Worm (Caenorhabditis elegans) whole organism, young adult: ENCODE measurements around the gene Y54F10BM.22.

Experiments
- B0035.1 ChIP-seq: sonication (generic microtip); optimal IDR thresholded peaks from 2 replicates; lab custom pipeline; 2016; ENCODE audit warnings: missing genetic modification characterization, mild to moderate bottlenecking, missing compliant biosample characterization, missing genotype, missing genetic modification reagents
- Y53F4B.3 ChIP-seq: fragments of 200-800 bp; sonication (Bioruptor generic); IDR thresholded peaks from 2 replicates; pipeline ENCODE4 v1.3.6; 2022; ENCODE audit warnings: missing genetic modification reagents, missing genetic modification characterization, missing compliant biosample characterization
- aptf-2 ChIP-seq: fragments of 200-800 bp; sonication (Bioruptor generic); conservative IDR thresholded peaks from 2 replicates; pipeline ENCODE4 v1.3.6; 2022; ENCODE audit warnings: missing genetic modification reagents, missing genetic modification characterization, missing compliant biosample characterization
- cebp-1 ChIP-seq, 2 experiments: fragments of 200-800 bp in 1 of 2; sonication (Bioruptor generic) in 1 of 2; sonication (generic microtip) in 1 of 2; IDR thresholded peaks in 1 of 2; optimal IDR thresholded peaks in 1 of 2; 2 replicates each; pipeline versions ENCODE4 v1.3.6 to Lab custom; 2017 to 2022; ENCODE audit warnings: missing compliant biosample characterization in 2 of 2, missing genetic modification characterization in 2 of 2, mild to moderate bottlenecking in 1 of 2, missing genetic modification reagents in 1 of 2, moderate library complexity in 1 of 2
- egrh-3 ChIP-seq: fragments of 200-800 bp; sonication (Bioruptor generic); IDR thresholded peaks from 2 replicates; pipeline ENCODE4 v1.3.6; 2022; ENCODE audit warnings: missing genetic modification reagents, missing genetic modification characterization, missing compliant biosample characterization
- gei-17 ChIP-seq: fragments of 200-800 bp; sonication (Bioruptor generic); optimal IDR thresholded peaks from 2 replicates; lab custom pipeline; 2018; ENCODE audit warnings: mild to moderate bottlenecking, missing genetic modification characterization, missing compliant biosample characterization
- let-607 ChIP-seq, 2 experiments: fragments of 200-800 bp in 1 of 2; sonication (Bioruptor generic) in 1 of 2; sonication (generic microtip) in 1 of 2; optimal IDR thresholded peaks; 2 replicates each; lab custom pipeline; 2016 to 2018; ENCODE audit warnings: mild to moderate bottlenecking in 2 of 2, missing compliant biosample characterization in 2 of 2, missing genetic modification characterization in 2 of 2, moderate library complexity in 2 of 2, missing genotype in 1 of 2
- lir-1 ChIP-seq: fragments of 200-800 bp; sonication (Bioruptor generic); conservative IDR thresholded peaks from 2 replicates; pipeline ENCODE4 v1.3.6; 2022; ENCODE audit warnings: missing genetic modification reagents, missing genetic modification characterization, missing compliant biosample characterization
- snpc-4 ChIP-seq, 5 experiments: fragments of 150-350 bp in 1 of 5; sonication (generic microtip) in 4 of 5; optimal IDR thresholded peaks; 2 replicates each; lab custom pipeline; 2014 to 2018; ENCODE audit warnings: missing genetic modification characterization in 5 of 5, missing biosample characterization in 3 of 5, antibody characterized with exemption in 2 of 5, mild to moderate bottlenecking in 2 of 5, missing compliant biosample characterization in 2 of 5, missing genotype in 2 of 5, moderate library complexity in 2 of 5, missing genetic modification reagents in 1 of 5

DNA sequence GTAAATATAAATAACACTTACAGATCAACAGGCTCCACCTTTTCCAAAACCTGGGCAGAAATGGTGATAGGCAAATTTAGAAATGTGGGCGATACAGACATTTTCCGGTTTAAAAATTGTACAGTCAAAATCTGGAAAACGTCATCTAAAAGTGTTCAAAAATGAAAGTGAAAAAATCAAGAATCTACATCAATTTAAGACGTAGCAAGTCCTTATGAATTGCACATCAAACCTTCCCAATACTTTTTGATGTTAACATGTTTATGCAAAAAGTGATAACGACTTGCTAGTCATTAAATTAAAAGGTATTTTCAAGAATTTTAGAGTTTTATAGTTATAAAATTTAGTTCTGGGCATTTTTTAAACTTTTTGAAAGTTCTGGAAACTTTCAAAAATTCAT is 29.4 kb upstream of the Y54F10BM.22 start, which contains the start of gene fbxa-7:
- TF ChIP-seq lir-1 (GFP tag; lab: Robert Waterston, UW) (no peak), Y53F4B.3 (GFP tag; lab: Robert Waterston, UW) (no peak), let-607 (tag; optimal IDR thresholded peaks at IDR 0.05; lab: Kevin White, UChicago) (no peak), B0035.1 (tag; lab: Kevin White, UChicago) (no peak), snpc-4 (GFP tag; optimal IDR thresholded peaks at IDR 0.05; lab: Kevin White, UChicago) (no peak), snpc-4 (tag; optimal IDR thresholded peaks at IDR 0.05; lab: Kevin White, UChicago) (no peak), aptf-2 (GFP tag; lab: Robert Waterston, UW) (no peak), gei-17 (no peak), cebp-1 (GFP tag; IDR thresholded peaks at IDR 0.05; lab: Robert Waterston, UW) (no peak), cebp-1 (tag; optimal IDR thresholded peaks at IDR 0.05; lab: Kevin White, UChicago) (no peak), egrh-3 (no peak)
